ENCODE assay signal across 1 fruit fly cellular context in genomic region chr3L:8661793-8662669, dm6.
A peak's percentile ranks its signal among the peaks of the same experiment; 100 is the strongest.
TF ChIP-seq lines count a peak whose summit lies in the region.

No protein-coding gene starts in this region.

TF ChIP-seq in whole organism, prepupa, 60 proteins besides CTCF, POLR2A, EP300 and RAD21 (continued from another document):
- no peak for TF ChIP-seq CG8119 (GFP tag; IDR thresholded peaks at IDR 0.05; lab: Robert Waterston, UW)
- peak; percentile 36 for TF ChIP-seq achi (GFP tag; optimal IDR thresholded peaks at IDR 0.05; lab: Kevin White, UChicago)
- peak; percentile 38 for TF ChIP-seq CG6792 (GFP tag; optimal IDR thresholded peaks at IDR 0.05; lab: Kevin White, UChicago)
- peak; percentile 39 for TF ChIP-seq CG34406 (GFP tag; optimal IDR thresholded peaks at IDR 0.05; lab: Kevin White, UChicago)
- TF ChIP-seq fkh (GFP tag; optimal IDR thresholded peaks at IDR 0.05; lab: Kevin White, UChicago) = no peak
- TF ChIP-seq pdm3 (GFP tag; optimal IDR thresholded peaks at IDR 0.05; lab: Kevin White, UChicago) = peak; percentile 47
- peak; percentile 85 for TF ChIP-seq svp (GFP tag; lab: Kevin White, UChicago)
- TF ChIP-seq dsx (GFP tag; optimal IDR thresholded peaks at IDR 0.05; lab: Kevin White, UChicago; ENCODE audit: poor library complexity, severe bottlenecking) = peak; percentile 30
- peak; percentile 32 for TF ChIP-seq CG10631 (GFP tag; optimal IDR thresholded peaks at IDR 0.05; lab: Kevin White, UChicago)
- no peak for TF ChIP-seq CG6854 (GFP tag; optimal IDR thresholded peaks at IDR 0.05; lab: Kevin White, UChicago)
